Fruit fly (Drosophila melanogaster) whole organism, embryonic: ENCODE data around the gene Torsin.

ENCODE experiments used
- Antp ChIP-seq: fragments of 200-800 bp; sonication (Bioruptor generic); optimal IDR thresholded peaks from 3 replicates; lab custom pipeline; 2016; ENCODE audit warnings: missing biosample characterization, missing genetic modification characterization
- Awh ChIP-seq: fragments of 200-800 bp; sonication (Bioruptor generic); IDR thresholded peaks from 2 replicates; pipeline ENCODE4, ENCODE4 v1.3.6; 2022; ENCODE audit warnings: missing biosample characterization, missing genetic modification characterization
- CG10274 ChIP-seq: fragments of 200-800 bp; sonication (Bioruptor generic); optimal IDR thresholded peaks from 3 replicates; lab custom pipeline; 2017; ENCODE audit warnings: missing biosample characterization, mild to moderate bottlenecking, missing genetic modification characterization
- CG10462 ChIP-seq: fragments of 200-800 bp; sonication (Bioruptor generic); optimal IDR thresholded peaks from 2 replicates; lab custom pipeline; 2016; ENCODE audit warnings: missing biosample characterization, missing genetic modification characterization
- CG12219 ChIP-seq: fragments of 200-800 bp; sonication (Bioruptor generic); optimal IDR thresholded peaks from 3 replicates; lab custom pipeline; 2018; ENCODE audit warnings: missing biosample characterization, mild to moderate bottlenecking, missing genetic modification characterization
- CG12236 ChIP-seq: fragments of 200-800 bp; sonication (Bioruptor generic); optimal IDR thresholded peaks from 2 replicates; lab custom pipeline; 2016; ENCODE audit warnings: missing biosample characterization, missing genetic modification characterization
- CG12391 ChIP-seq: fragments of 200-800 bp; sonication (Bioruptor generic); optimal IDR thresholded peaks from 3 replicates; lab custom pipeline; 2018; ENCODE audit warnings: missing biosample characterization, mild to moderate bottlenecking, missing genetic modification characterization, moderate library complexity
- CG12769 ChIP-seq: fragments of 200-800 bp; sonication (Bioruptor generic); optimal IDR thresholded peaks from 2 replicates; lab custom pipeline; 2019; ENCODE audit warnings: missing biosample characterization, mild to moderate bottlenecking, missing genetic modification characterization, moderate library complexity
- CG12942 ChIP-seq: fragments of 200-800 bp; sonication (Bioruptor generic); optimal IDR thresholded peaks from 3 replicates; lab custom pipeline; 2016; ENCODE audit warnings: missing biosample characterization, missing genetic modification characterization
- CG13287 ChIP-seq: fragments of 200-800 bp; sonication (Bioruptor generic); IDR thresholded peaks from 2 replicates; pipeline ENCODE4 v1.3.6; 2022; ENCODE audit warnings: missing biosample characterization, missing genetic modification characterization; ENCODE audit not compliant: partially characterized antibody
- CG13296 ChIP-seq: fragments of 200-800 bp; sonication (Bioruptor generic); optimal IDR thresholded peaks from 3 replicates; lab custom pipeline; 2018; ENCODE audit warnings: missing biosample characterization, mild to moderate bottlenecking, missing genetic modification characterization
- CG13775 ChIP-seq: fragments of 200-800 bp; sonication (Bioruptor generic); optimal IDR thresholded peaks from 3 replicates; lab custom pipeline; 2017; ENCODE audit warnings: missing biosample characterization, mild to moderate bottlenecking, missing genetic modification characterization
- CG15479 ChIP-seq: fragments of 200-800 bp; sonication (Bioruptor generic); optimal IDR thresholded peaks from 3 replicates; lab custom pipeline; 2019; ENCODE audit warnings: missing biosample characterization, mild to moderate bottlenecking, missing genetic modification characterization, moderate library complexity
- CG15696 ChIP-seq: fragments of 200-800 bp; sonication (Bioruptor generic); optimal IDR thresholded peaks from 2 replicates; lab custom pipeline; 2019; ENCODE audit warnings: missing biosample characterization, mild to moderate bottlenecking, missing genetic modification characterization, moderate library complexity
- CG16863 ChIP-seq: fragments of 200-800 bp; sonication (Bioruptor generic); optimal IDR thresholded peaks from 3 replicates; lab custom pipeline; 2016; ENCODE audit warnings: missing biosample characterization, missing genetic modification characterization
- CG17568 ChIP-seq: fragments of 200-800 bp; sonication (Bioruptor generic); optimal IDR thresholded peaks from 2 replicates; lab custom pipeline; 2018; ENCODE audit warnings: missing biosample characterization, mild to moderate bottlenecking, missing genetic modification characterization, moderate library complexity
- CG1832 ChIP-seq: fragments of 200-800 bp; sonication (Bioruptor generic); optimal IDR thresholded peaks from 2 replicates; lab custom pipeline; 2017; ENCODE audit warnings: missing biosample characterization, mild to moderate bottlenecking, missing genetic modification characterization, inconsistent platforms
- CG18476 ChIP-seq: fragments of 200-800 bp; sonication (Bioruptor generic); optimal IDR thresholded peaks from 2 replicates; lab custom pipeline; 2016; ENCODE audit warnings: missing biosample characterization, mild to moderate bottlenecking, missing genetic modification characterization
- CG3838 ChIP-seq: fragments of 200-800 bp; sonication (Bioruptor generic); optimal IDR thresholded peaks from 3 replicates; lab custom pipeline; 2016; ENCODE audit warnings: missing biosample characterization, missing genetic modification characterization
- CG4404 ChIP-seq: fragments of 200-800 bp; sonication (Bioruptor generic); IDR thresholded peaks from 2 replicates; pipeline ENCODE4 v1.3.6; 2022; ENCODE audit warnings: missing biosample characterization, missing genetic modification characterization
- CG6272 ChIP-seq: fragments of 200-800 bp; sonication (Bioruptor generic); IDR thresholded peaks from 2 replicates; pipeline ENCODE4 v1.3.6; 2022; ENCODE audit warnings: missing biosample characterization, missing genetic modification characterization
- CG7963 ChIP-seq: fragments of 200-800 bp; sonication (Bioruptor generic); IDR thresholded peaks from 3 replicates; pipeline ENCODE4 v1.3.6; 2022; ENCODE audit warnings: missing biosample characterization, missing genetic modification characterization; ENCODE audit not compliant: partially characterized antibody
- CG9876 ChIP-seq: fragments of 200-800 bp; sonication (Bioruptor generic); optimal IDR thresholded peaks from 2 replicates; lab custom pipeline; 2016; ENCODE audit warnings: missing biosample characterization, missing genetic modification characterization
- Dref ChIP-seq: fragments of 200-800 bp; sonication (Bioruptor generic); IDR thresholded peaks from 2 replicates; pipeline ENCODE4 v1.3.6; 2022; ENCODE audit warnings: missing biosample characterization, missing genetic modification characterization
- Drgx ChIP-seq: fragments of 200-800 bp; sonication (Bioruptor generic); IDR thresholded peaks from 2 replicates; pipeline ENCODE4 v1.3.6; 2022; ENCODE audit warnings: missing biosample characterization, missing genetic modification characterization
- H15 ChIP-seq: fragments of 200-800 bp; sonication (Bioruptor generic); IDR thresholded peaks from 3 replicates; pipeline ENCODE4 v1.3.6; 2022; ENCODE audit warnings: missing biosample characterization, missing genetic modification characterization
- Hand ChIP-seq: fragments of 200-800 bp; sonication (Bioruptor generic); optimal IDR thresholded peaks from 2 replicates; lab custom pipeline; 2017; ENCODE audit warnings: mild to moderate bottlenecking, missing biosample characterization, missing genetic modification reagents, missing genetic modification characterization
- Lhr ChIP-seq: fragments of 200-800 bp; sonication (Bioruptor generic); optimal IDR thresholded peaks from 3 replicates; lab custom pipeline; 2017; ENCODE audit warnings: mild to moderate bottlenecking, missing biosample characterization, missing genetic modification reagents, missing genetic modification characterization
- MTF-1 ChIP-seq: fragments of 200-800 bp; sonication (Bioruptor generic); optimal IDR thresholded peaks from 2 replicates; lab custom pipeline; 2018; ENCODE audit warnings: missing biosample characterization, mild to moderate bottlenecking, missing genetic modification characterization, borderline replicate concordance
- bbx ChIP-seq: fragments of 200-800 bp; sonication (Bioruptor generic); IDR thresholded peaks from 2 replicates; pipeline ENCODE4 v1.3.6; 2022; ENCODE audit warnings: missing biosample characterization, missing genetic modification characterization; ENCODE audit not compliant: partially characterized antibody
- crol ChIP-seq: fragments of 200-800 bp; sonication (Bioruptor generic); IDR thresholded peaks from 2 replicates; pipeline ENCODE4 v1.3.6; 2022; ENCODE audit warnings: missing biosample characterization, missing genetic modification characterization
- cwo ChIP-seq: fragments of 200-800 bp; sonication (Bioruptor generic); optimal IDR thresholded peaks from 3 replicates; lab custom pipeline; 2017; ENCODE audit warnings: missing biosample characterization, missing genetic modification characterization, mild to moderate bottlenecking, moderate library complexity, missing genetic modification reagents
- da ChIP-seq: fragments of 200-800 bp; sonication (Bioruptor generic); optimal IDR thresholded peaks from 2 replicates; lab custom pipeline; 2016; ENCODE audit warnings: missing biosample characterization, missing genetic modification characterization
- exex ChIP-seq: fragments of 200-800 bp; sonication (Bioruptor generic); optimal IDR thresholded peaks from 4 replicates; lab custom pipeline; 2018; ENCODE audit warnings: missing biosample characterization, mild to moderate bottlenecking, missing genetic modification characterization, moderate library complexity
- gem ChIP-seq: fragments of 200-800 bp; sonication (Bioruptor generic); optimal IDR thresholded peaks from 2 replicates; lab custom pipeline; 2019; ENCODE audit warnings: missing biosample characterization, mild to moderate bottlenecking, missing genetic modification characterization, moderate library complexity
- jumu ChIP-seq: fragments of 200-800 bp; sonication (Bioruptor generic); optimal IDR thresholded peaks from 3 replicates; lab custom pipeline; 2016; ENCODE audit warnings: missing biosample characterization, missing genetic modification characterization
- nerfin-1 ChIP-seq: fragments of 200-800 bp; sonication (Bioruptor generic); optimal IDR thresholded peaks from 3 replicates; lab custom pipeline; 2019; ENCODE audit warnings: missing biosample characterization, mild to moderate bottlenecking, missing genetic modification characterization, moderate library complexity
- nmo ChIP-seq: fragments of 200-800 bp; sonication (Bioruptor generic); optimal IDR thresholded peaks from 2 replicates; lab custom pipeline; 2018; ENCODE audit warnings: missing biosample characterization, mild to moderate bottlenecking, missing genetic modification characterization, moderate library complexity
- oc ChIP-seq: fragments of 200-800 bp; sonication (Bioruptor generic); optimal IDR thresholded peaks from 2 replicates; lab custom pipeline; 2018; ENCODE audit warnings: missing biosample characterization, mild to moderate bottlenecking, missing genetic modification characterization, moderate library complexity
- onecut ChIP-seq: fragments of 200-800 bp; sonication (Bioruptor generic); IDR thresholded peaks from 2 replicates; pipeline ENCODE4 v1.3.6; 2022; ENCODE audit warnings: missing biosample characterization, missing genetic modification characterization
- org-1 ChIP-seq: fragments of 200-800 bp; sonication (Bioruptor generic); optimal IDR thresholded peaks from 2 replicates; lab custom pipeline; 2017; ENCODE audit warnings: missing biosample characterization, missing genetic modification characterization
- pho ChIP-seq: fragments of 200-800 bp; sonication (Bioruptor generic); optimal IDR thresholded peaks from 2 replicates; lab custom pipeline; 2016; ENCODE audit warnings: missing biosample characterization, missing genetic modification characterization
- phol ChIP-seq: fragments of 200-800 bp; sonication (Bioruptor generic); optimal IDR thresholded peaks from 3 replicates; lab custom pipeline; 2018; ENCODE audit warnings: missing biosample characterization, mild to moderate bottlenecking, missing genetic modification characterization, moderate library complexity
- pita ChIP-seq: fragments of 200-800 bp; sonication (Bioruptor generic); optimal IDR thresholded peaks from 2 replicates; lab custom pipeline; 2017; ENCODE audit warnings: missing biosample characterization, mild to moderate bottlenecking, missing genetic modification characterization
- ro ChIP-seq: fragments of 200-800 bp; sonication (Bioruptor generic); IDR thresholded peaks from 2 replicates; pipeline ENCODE4 v1.3.6; 2022; ENCODE audit warnings: missing biosample characterization, missing genetic modification characterization
- twi ChIP-seq: fragments of 200-800 bp; optimal IDR thresholded peaks from 2 replicates; lab custom pipeline; 2019; ENCODE audit warnings: missing biosample characterization, mild to moderate bottlenecking, missing genetic modification characterization, moderate library complexity
- unc-4 ChIP-seq: fragments of 200-800 bp; sonication (Bioruptor generic); IDR thresholded peaks from 2 replicates; pipeline ENCODE4 v1.3.6; 2022; ENCODE audit warnings: missing biosample characterization, missing genetic modification characterization; ENCODE audit not compliant: partially characterized antibody
- wor ChIP-seq: fragments of 200-800 bp; sonication (Bioruptor generic); IDR thresholded peaks from 2 replicates; pipeline ENCODE4 v1.3.6; 2022; ENCODE audit warnings: missing biosample characterization, missing genetic modification characterization
- zfh2 ChIP-seq: fragments of 200-800 bp; sonication (Bioruptor generic); optimal IDR thresholded peaks from 2 replicates; lab custom pipeline; 2016; ENCODE audit warnings: missing biosample characterization, missing genetic modification characterization

Torsin gene

dm6 chrX:4687778-4688399 is 38.1 kb upstream of the Torsin start, which contains the start of gene ctp (continued):
- TF ChIP-seq CG6272 = 0 out of 2 replicates have a peak, but pooled peaks have one; percentile 25
- TF ChIP-seq jumu (GFP tag; lab: Kevin White, UChicago) = peak; percentile 70
- peak; percentile 55 for TF ChIP-seq pho (GFP tag; lab: Kevin White, UChicago)
- TF ChIP-seq gem (tag; lab: Kevin White, UChicago) = peak; percentile 55
- TF ChIP-seq CG17568 (GFP tag; lab: Kevin White, UChicago) = peak; percentile 54
- no peak for TF ChIP-seq CG1832 (GFP tag; lab: Kevin White, UChicago)
- peak; percentile 27 for TF ChIP-seq oc
- TF ChIP-seq bbx (GFP tag; lab: Robert Waterston, UW) = peak; percentile 58
- no peak for TF ChIP-seq Awh (GFP tag; lab: Robert Waterston, UW)
- TF ChIP-seq CG13775 (GFP tag; lab: Kevin White, UChicago) = peak; percentile 44
- no peak for TF ChIP-seq CG15479 (GFP tag; lab: Kevin White, UChicago)
- TF ChIP-seq CG12769 (tag; lab: Kevin White, UChicago) = peak; percentile 79
- no peak; the same call in 1 of the 2 replicates for TF ChIP-seq Drgx (GFP tag; lab: Robert Waterston, UW)
- TF ChIP-seq CG10462 (GFP tag; lab: Kevin White, UChicago) = no peak
- peak; percentile 27; the same call in 1 of the 3 replicates for TF ChIP-seq H15 (GFP tag; lab: Robert Waterston, UW)
- TF ChIP-seq CG13296 = peak; percentile 54
- TF ChIP-seq CG16863 = peak; percentile 4
- TF ChIP-seq zfh2 (GFP tag; lab: Kevin White, UChicago) = peak; percentile 78
- TF ChIP-seq crol = no peak
- peak; percentile 30 for TF ChIP-seq nerfin-1 (tag; lab: Kevin White, UChicago)
- no peak for TF ChIP-seq CG12236 (GFP tag; lab: Kevin White, UChicago)
- peak; percentile 21 for TF ChIP-seq twi (tag; lab: Kevin White, UChicago)
- TF ChIP-seq wor (GFP tag; lab: Robert Waterston, UW) = no peak
- no peak for TF ChIP-seq pita (GFP tag; lab: Kevin White, UChicago)
- TF ChIP-seq Dref (GFP tag; lab: Robert Waterston, UW) = peak; percentile 67
- peak; percentile 63 for TF ChIP-seq onecut (GFP tag; lab: Robert Waterston, UW)
- no peak for TF ChIP-seq cwo (GFP tag; lab: Kevin White, UChicago)
- no peak for TF ChIP-seq CG18476 (GFP tag; lab: Kevin White, UChicago)
- TF ChIP-seq CG9876 = peak; percentile 29
- TF ChIP-seq CG3838 = no peak
- TF ChIP-seq exex = peak; percentile 33
- TF ChIP-seq CG4404 (GFP tag; lab: Robert Waterston, UW) = peak; percentile 33; the same call in 1 of the 2 replicates
- TF ChIP-seq Antp (GFP tag; lab: Kevin White, UChicago) = peak; percentile 46
- TF ChIP-seq ro = no peak
- TF ChIP-seq CG15696 (tag; lab: Kevin White, UChicago) = peak; percentile 2
- TF ChIP-seq CG12391 = peak; percentile 54
- peak; percentile 41 for TF ChIP-seq phol (tag; lab: Kevin White, UChicago)
- TF ChIP-seq nmo = peak; percentile 24
- TF ChIP-seq CG12942 (GFP tag; lab: Kevin White, UChicago) = no peak
- TF ChIP-seq Hand = peak; percentile 22
- peak; percentile 66 for TF ChIP-seq unc-4 (GFP tag; lab: Robert Waterston, UW)
- no peak for TF ChIP-seq CG10274 (GFP tag; lab: Kevin White, UChicago)
- TF ChIP-seq CG13287 (GFP tag; lab: Robert Waterston, UW) = peak; percentile 76
- peak; percentile 34 for TF ChIP-seq MTF-1 (GFP tag; lab: Kevin White, UChicago)
- no peak for TF ChIP-seq CG12219 (GFP tag; lab: Kevin White, UChicago)
- TF ChIP-seq da = no peak
- TF ChIP-seq org-1 (GFP tag; lab: Kevin White, UChicago) = peak; percentile 13
- TF ChIP-seq Lhr = peak; percentile 58
- TF ChIP-seq CG7963 = peak; percentile 64; the same call in 2 of the 3 replicates
